Worm (Caenorhabditis elegans) whole organism, L2 larva: ENCODE results near the gene F14D7.6.

Experiments used
- ama-1 ChIP-seq: fragments of 150-350 bp; optimal IDR thresholded peaks from 2 replicates; lab custom pipeline; 2018; ENCODE audit warnings: inconsistent platforms
- egl-27 ChIP-seq: sonication (generic microtip); optimal IDR thresholded peaks from 3 replicates; lab custom pipeline; 2017; ENCODE audit warnings: missing biosample characterization, missing genetic modification reagents, missing genetic modification characterization
- lsy-2 ChIP-seq, 2 experiments: fragments of 150-350 bp in 1 of 2; sonication (generic microtip) in 1 of 2; optimal IDR thresholded peaks; 2 replicates each; lab custom pipeline; 2014 to 2017; ENCODE audit warnings: missing biosample characterization in 2 of 2, missing genetic modification characterization in 2 of 2
- mdl-1 ChIP-seq, 2 experiments: fragments of 150-350 bp in 1 of 2; sonication (generic microtip) in 1 of 2; optimal IDR thresholded peaks; 2 replicates each; lab custom pipeline; 2017; ENCODE audit warnings: missing biosample characterization in 2 of 2, missing genetic modification characterization in 2 of 2
- nhr-10 ChIP-seq: sonication (generic microtip); optimal IDR thresholded peaks from 2 replicates; lab custom pipeline; 2017; ENCODE audit warnings: missing biosample characterization, missing genetic modification characterization
- nhr-21 ChIP-seq: fragments of 150-350 bp; optimal IDR thresholded peaks from 2 replicates; lab custom pipeline; 2014; ENCODE audit warnings: missing biosample characterization, missing genetic modification characterization
- nhr-237 ChIP-seq: fragments of 150-350 bp; optimal IDR thresholded peaks from 2 replicates; lab custom pipeline; 2014; ENCODE audit warnings: missing biosample characterization, missing genetic modification characterization
- peb-1 ChIP-seq: fragments of 150-350 bp; optimal IDR thresholded peaks from 2 replicates; lab custom pipeline; 2014; ENCODE audit warnings: missing biosample characterization, missing genetic modification characterization
- ztf-11 ChIP-seq: sonication (generic microtip); optimal IDR thresholded peaks from 2 replicates; lab custom pipeline; 2017; ENCODE audit warnings: missing biosample characterization, missing genetic modification characterization

ce11 chrV:14341672-14342071, 40.5 kb downstream of the F14D7.6 start, which contains the start of gene F47B8.10:
- no peak for TF ChIP-seq nhr-21 (tag; lab: Kevin White, UChicago)
- TF ChIP-seq ztf-11, result no peak
- no peak for TF ChIP-seq mdl-1 (tag; optimal IDR thresholded peaks at IDR 0.05; lab: Kevin White, UChicago)
- TF ChIP-seq egl-27 (tag; lab: Kevin White, UChicago), result no peak
- TF ChIP-seq nhr-237, result no peak
- no peak for TF ChIP-seq lsy-2 (tag; optimal IDR thresholded peaks at IDR 0.05; lab: Kevin White, UChicago)
- no peak for TF ChIP-seq ama-1 (lab: Kevin White, UChicago)
- TF ChIP-seq nhr-10, result no peak
- TF ChIP-seq peb-1, result no peak
